Worm (Caenorhabditis elegans) whole organism, L1 larva: ENCODE data around the gene deb-1.

Experiments
- C16A3.4 ChIP-seq: fragments of 150-350 bp; optimal IDR thresholded peaks from 2 replicates; lab custom pipeline; 2014; ENCODE audit warnings: missing biosample characterization, missing genetic modification characterization
- hlh-4 ChIP-seq: sonication (generic microtip); optimal IDR thresholded peaks from 2 replicates; lab custom pipeline; 2016; ENCODE audit warnings: mild to moderate bottlenecking, missing genetic modification characterization, missing compliant biosample characterization
- lin-15B ChIP-seq: fragments of 150-350 bp; sonication (generic microtip); optimal IDR thresholded peaks from 3 replicates; lab custom pipeline; 2014; ENCODE audit warnings: missing biosample characterization, missing genetic modification characterization
- lin-39 ChIP-seq: fragments of 150-350 bp; optimal IDR thresholded peaks from 2 replicates; lab custom pipeline; 2014; ENCODE audit warnings: missing biosample characterization, missing genetic modification reagents, missing genetic modification characterization
- lsy-2 ChIP-seq, 2 experiments: fragments of 150-350 bp; optimal IDR thresholded peaks; 2 replicates each; lab custom pipeline; 2014; ENCODE audit warnings: missing biosample characterization in 2 of 2, missing genetic modification characterization in 2 of 2
- nhr-76 ChIP-seq: sonication (generic microtip); optimal IDR thresholded peaks from 2 replicates; lab custom pipeline; 2017; ENCODE audit warnings: missing biosample characterization, missing genetic modification characterization
- pqm-1 ChIP-seq: sonication (generic microtip); optimal IDR thresholded peaks from 3 replicates; lab custom pipeline; 2017; ENCODE audit warnings: missing biosample characterization, missing genetic modification characterization
- vab-15 ChIP-seq: sonication (generic microtip); optimal IDR thresholded peaks from 2 replicates; lab custom pipeline; 2017; ENCODE audit warnings: missing genotype, mild to moderate bottlenecking, missing genetic modification characterization, missing compliant biosample characterization

- no peak for TF ChIP-seq vab-15 (tag; lab: Kevin White, UChicago)
- no peak for TF ChIP-seq pqm-1 (tag; lab: Kevin White, UChicago)
- no peak for TF ChIP-seq lsy-2 (tag; optimal IDR thresholded peaks at IDR 0.05; lab: Kevin White, UChicago)
- no peak for TF ChIP-seq hlh-4 (tag; lab: Kevin White, UChicago)
- TF ChIP-seq lin-39 (tag; lab: Kevin White, UChicago) = no peak
- no peak for TF ChIP-seq nhr-76
- TF ChIP-seq lin-15B = no peak
- no peak for TF ChIP-seq C16A3.4 (tag; lab: Kevin White, UChicago)
Observed at ce11 chrIV:7065022-7065421, 29.0 kb downstream of the deb-1 start, which contains the start of gene Y43B11AL.1.
